Worm (Caenorhabditis elegans): ENCODE measurements around the gene T07F8.1.

DNA sequence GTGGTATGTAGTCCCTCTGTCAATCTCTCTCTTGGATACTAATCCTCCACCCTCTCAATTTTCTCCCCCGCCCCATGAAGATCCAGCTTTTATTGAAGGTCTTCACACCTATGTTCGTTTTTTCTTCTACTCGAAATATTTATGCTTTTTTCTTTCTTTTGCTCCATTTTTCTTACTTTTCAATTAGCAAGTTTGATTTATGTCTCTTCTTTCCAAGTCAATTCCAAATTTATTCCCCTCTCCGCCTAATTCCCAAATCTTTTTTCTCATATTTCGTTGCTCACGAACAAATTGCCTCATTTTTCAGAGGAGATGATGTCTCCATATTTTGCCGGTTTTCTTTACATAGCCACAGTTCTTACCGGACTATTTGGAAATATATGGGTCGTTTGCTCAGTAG lies 3.9 kb upstream of the T07F8.1 start, which contains the start of gene npr-31:
- no peak for TF ChIP-seq nhr-85 (tag)
- no peak for TF ChIP-seq pag-3 (tag; optimal IDR thresholded peaks at IDR 0.05; ENCODE audit: borderline replicate concordance, insufficient read depth)
- TF ChIP-seq mdl-1 (tag; optimal IDR thresholded peaks at IDR 0.05), result no peak
- no peak for TF ChIP-seq nhr-12 (tag; optimal IDR thresholded peaks at IDR 0.05)
- TF ChIP-seq fkh-10 (GFP tag; optimal IDR thresholded peaks at IDR 0.05), result no peak
- TF ChIP-seq skn-1 (tag; optimal IDR thresholded peaks at IDR 0.05), result no peak
- TF ChIP-seq unc-62 (GFP tag; optimal IDR thresholded peaks at IDR 0.05), result no peak

Data from whole organism, L1 larva.